Fruit fly (Drosophila melanogaster) whole organism, embryonic: ENCODE data around the gene Atac2.

ENCODE experiments used
- Atf6 ChIP-seq: fragments of 200-800 bp; sonication (Bioruptor generic); IDR thresholded peaks from 2 replicates; pipeline ENCODE4 v1.3.6; 2022; ENCODE audit warnings: missing biosample characterization, missing genetic modification characterization
- Awh ChIP-seq: fragments of 200-800 bp; sonication (Bioruptor generic); IDR thresholded peaks from 2 replicates; pipeline ENCODE4, ENCODE4 v1.3.6; 2022; ENCODE audit warnings: missing biosample characterization, missing genetic modification characterization
- Blimp-1 ChIP-seq: fragments of 200-800 bp; sonication (Bioruptor generic); optimal IDR thresholded peaks from 3 replicates; lab custom pipeline; 2018; ENCODE audit warnings: missing biosample characterization, missing genetic modification characterization, mild to moderate bottlenecking, moderate library complexity, missing genetic modification reagents
- CG10209 ChIP-seq: fragments of 200-800 bp; sonication (Bioruptor generic); optimal IDR thresholded peaks from 3 replicates; lab custom pipeline; 2017; ENCODE audit warnings: missing biosample characterization, mild to moderate bottlenecking, missing genetic modification characterization, missing genetic modification reagents
- CG11695 ChIP-seq: fragments of 200-800 bp; sonication (Bioruptor generic); IDR thresholded peaks from 3 replicates; pipeline ENCODE4 v1.3.6; 2022; ENCODE audit warnings: missing biosample characterization, missing genetic modification characterization
- CG12236 ChIP-seq: fragments of 200-800 bp; sonication (Bioruptor generic); optimal IDR thresholded peaks from 2 replicates; lab custom pipeline; 2016; ENCODE audit warnings: missing biosample characterization, missing genetic modification characterization
- CG12744 ChIP-seq: fragments of 200-800 bp; sonication (Bioruptor generic); optimal IDR thresholded peaks from 2 replicates; lab custom pipeline; 2016; ENCODE audit warnings: missing biosample characterization, missing genetic modification characterization
- CG13287 ChIP-seq: fragments of 200-800 bp; sonication (Bioruptor generic); IDR thresholded peaks from 2 replicates; pipeline ENCODE4 v1.3.6; 2022; ENCODE audit warnings: missing biosample characterization, missing genetic modification characterization; ENCODE audit not compliant: partially characterized antibody
- CG13624 ChIP-seq: fragments of 200-800 bp; sonication (Bioruptor generic); optimal IDR thresholded peaks from 2 replicates; lab custom pipeline; 2016; ENCODE audit warnings: missing biosample characterization, missing genetic modification characterization
- CG15073 ChIP-seq: fragments of 200-800 bp; sonication (Bioruptor generic); optimal IDR thresholded peaks from 2 replicates; lab custom pipeline; 2016; ENCODE audit warnings: missing biosample characterization, missing genetic modification characterization
- CG17328 ChIP-seq: fragments of 200-800 bp; sonication (Bioruptor generic); IDR thresholded peaks from 2 replicates; pipeline ENCODE4 v1.3.6; 2022; ENCODE audit warnings: missing biosample characterization, missing genetic modification characterization
- CG17568 ChIP-seq: fragments of 200-800 bp; sonication (Bioruptor generic); optimal IDR thresholded peaks from 2 replicates; lab custom pipeline; 2018; ENCODE audit warnings: missing biosample characterization, mild to moderate bottlenecking, missing genetic modification characterization, moderate library complexity
- CG2129 ChIP-seq: fragments of 200-800 bp; sonication (Bioruptor generic); IDR thresholded peaks from 2 replicates; pipeline ENCODE4 v1.3.6; 2022; ENCODE audit warnings: missing biosample characterization, missing genetic modification characterization; ENCODE audit not compliant: partially characterized antibody
- CG32767 ChIP-seq: fragments of 200-800 bp; sonication (Bioruptor generic); IDR thresholded peaks from 2 replicates; pipeline ENCODE4 v1.3.6; 2022; ENCODE audit warnings: missing biosample characterization, missing genetic modification characterization
- CG34422 ChIP-seq: fragments of 200-800 bp; sonication (Bioruptor generic); IDR thresholded peaks from 3 replicates; pipeline ENCODE4 v1.3.6; 2022; ENCODE audit warnings: missing biosample characterization, missing genetic modification characterization
- CG3847 ChIP-seq: fragments of 200-800 bp; sonication (Bioruptor generic); IDR thresholded peaks from 2 replicates; pipeline ENCODE4 v1.3.6; 2022; ENCODE audit warnings: missing biosample characterization, missing genetic modification characterization
- CG4328 ChIP-seq: fragments of 200-800 bp; sonication (Bioruptor generic); optimal IDR thresholded peaks from 3 replicates; lab custom pipeline; 2017; ENCODE audit warnings: missing biosample characterization, missing genetic modification reagents, missing genetic modification characterization
- CG4707 ChIP-seq: fragments of 200-800 bp; sonication (Bioruptor generic); optimal IDR thresholded peaks from 2 replicates; lab custom pipeline; 2018; ENCODE audit warnings: missing biosample characterization, mild to moderate bottlenecking, missing genetic modification characterization, moderate library complexity
- CG6175 ChIP-seq: fragments of 200-800 bp; sonication (Bioruptor generic); IDR thresholded peaks from 3 replicates; pipeline ENCODE4 v1.3.6; 2022; ENCODE audit warnings: missing biosample characterization, missing genetic modification characterization
- CG6654 ChIP-seq: fragments of 200-800 bp; sonication (Bioruptor generic); optimal IDR thresholded peaks from 2 replicates; lab custom pipeline; 2017; ENCODE audit warnings: missing biosample characterization, mild to moderate bottlenecking, missing genetic modification characterization
- CG8359 ChIP-seq: fragments of 200-800 bp; sonication (Bioruptor generic); optimal IDR thresholded peaks from 2 replicates; lab custom pipeline; 2017; ENCODE audit warnings: missing biosample characterization, mild to moderate bottlenecking, missing genetic modification characterization, borderline replicate concordance
- CG9727 ChIP-seq: fragments of 200-800 bp; sonication (Bioruptor generic); optimal IDR thresholded peaks from 3 replicates; lab custom pipeline; 2017; ENCODE audit warnings: missing biosample characterization, mild to moderate bottlenecking, missing genetic modification characterization
- CG9817 ChIP-seq: fragments of 200-800 bp; sonication (Bioruptor generic); optimal IDR thresholded peaks from 2 replicates; lab custom pipeline; 2018; ENCODE audit warnings: missing biosample characterization, mild to moderate bottlenecking, missing genetic modification characterization, moderate library complexity
- Fer3 ChIP-seq: fragments of 200-800 bp; sonication (Bioruptor generic); optimal IDR thresholded peaks from 2 replicates; lab custom pipeline; 2018; ENCODE audit warnings: missing biosample characterization, mild to moderate bottlenecking, missing genetic modification characterization, moderate library complexity
- Gsc ChIP-seq: fragments of 200-800 bp; sonication (Bioruptor generic); IDR thresholded peaks from 2 replicates; pipeline ENCODE4 v1.3.6; 2022; ENCODE audit warnings: missing biosample characterization, missing genetic modification characterization
- H15 ChIP-seq: fragments of 200-800 bp; sonication (Bioruptor generic); IDR thresholded peaks from 3 replicates; pipeline ENCODE4 v1.3.6; 2022; ENCODE audit warnings: missing biosample characterization, missing genetic modification characterization
- Hey ChIP-seq: fragments of 200-800 bp; sonication (Bioruptor generic); optimal IDR thresholded peaks from 3 replicates; lab custom pipeline; 2018; ENCODE audit warnings: missing biosample characterization, mild to moderate bottlenecking, missing genetic modification characterization
- HmgD ChIP-seq: fragments of 200-800 bp; sonication (Bioruptor generic); optimal IDR thresholded peaks from 3 replicates; lab custom pipeline; 2016; ENCODE audit warnings: missing biosample characterization, missing genetic modification characterization
- Mes4 ChIP-seq: fragments of 200-800 bp; sonication (Bioruptor generic); optimal IDR thresholded peaks from 2 replicates; lab custom pipeline; 2016; ENCODE audit warnings: missing biosample characterization, missing genetic modification characterization
- NC2β ChIP-seq: fragments of 200-800 bp; sonication (Bioruptor generic); optimal IDR thresholded peaks from 2 replicates; lab custom pipeline; 2016; ENCODE audit warnings: missing biosample characterization, missing genetic modification characterization
- Oaz ChIP-seq: fragments of 200-800 bp; sonication (Bioruptor generic); IDR thresholded peaks from 2 replicates; pipeline ENCODE4 v1.3.6; 2022; ENCODE audit warnings: missing biosample characterization, missing genetic modification characterization
- PHDP ChIP-seq: fragments of 200-800 bp; sonication (Bioruptor generic); optimal IDR thresholded peaks from 3 replicates; lab custom pipeline; 2018; ENCODE audit warnings: missing biosample characterization, mild to moderate bottlenecking, missing genetic modification characterization, moderate library complexity
- al ChIP-seq: fragments of 200-800 bp; sonication (Bioruptor generic); IDR thresholded peaks from 2 replicates; pipeline ENCODE4 v1.3.6; 2022; ENCODE audit warnings: missing biosample characterization, missing genetic modification characterization
- bigmax ChIP-seq: fragments of 200-800 bp; sonication (Bioruptor generic); optimal IDR thresholded peaks from 2 replicates; lab custom pipeline; 2018; ENCODE audit warnings: missing biosample characterization, mild to moderate bottlenecking, missing genetic modification characterization
- croc ChIP-seq: fragments of 200-800 bp; sonication (Bioruptor generic); conservative IDR thresholded peaks from 3 replicates; pipeline ENCODE4 v1.3.6; 2022; ENCODE audit warnings: missing biosample characterization, missing genetic modification characterization
- crp ChIP-seq, 2 experiments: fragments of 200-800 bp; sonication (Bioruptor generic); optimal IDR thresholded peaks; 2 replicates in 1 of 2; 3 replicates in 1 of 2; lab custom pipeline; 2017; ENCODE audit warnings: missing biosample characterization in 2 of 2, missing genetic modification characterization in 2 of 2, mild to moderate bottlenecking in 1 of 2, moderate library complexity in 1 of 2
- disco-r ChIP-seq: fragments of 200-800 bp; sonication (Bioruptor generic); optimal IDR thresholded peaks from 2 replicates; lab custom pipeline; 2016; ENCODE audit warnings: missing biosample characterization, missing genetic modification characterization
- fd102C ChIP-seq: fragments of 200-800 bp; sonication (Bioruptor generic); optimal IDR thresholded peaks from 2 replicates; lab custom pipeline; 2018; ENCODE audit warnings: missing biosample characterization, mild to moderate bottlenecking, missing genetic modification characterization, moderate library complexity
- jing ChIP-seq: fragments of 200-800 bp; sonication (Bioruptor generic); optimal IDR thresholded peaks from 2 replicates; lab custom pipeline; 2018; ENCODE audit warnings: missing biosample characterization, mild to moderate bottlenecking, missing genetic modification characterization
- jumu ChIP-seq: fragments of 200-800 bp; sonication (Bioruptor generic); optimal IDR thresholded peaks from 3 replicates; lab custom pipeline; 2016; ENCODE audit warnings: missing biosample characterization, missing genetic modification characterization
- lola ChIP-seq, 3 experiments: fragments of >200 bp in 2 of 3; fragments of 200-800 bp in 1 of 3; sonication (Bioruptor generic) in 1 of 3; optimal IDR thresholded peaks; 2 replicates each; lab custom pipeline; 2017 to 2019; ENCODE audit warnings: missing biosample characterization in 3 of 3, missing genetic modification characterization in 3 of 3, mild to moderate bottlenecking in 1 of 3, moderate library complexity in 1 of 3
- pb ChIP-seq: fragments of 200-800 bp; sonication (Bioruptor generic); optimal IDR thresholded peaks from 3 replicates; lab custom pipeline; 2016; ENCODE audit warnings: missing biosample characterization, missing genetic modification characterization
- run ChIP-seq: fragments of 200-800 bp; sonication (Bioruptor generic); optimal IDR thresholded peaks from 3 replicates; lab custom pipeline; 2018; ENCODE audit warnings: missing biosample characterization, mild to moderate bottlenecking, missing genetic modification characterization
- schlank ChIP-seq: fragments of 200-800 bp; sonication (Bioruptor generic); optimal IDR thresholded peaks from 2 replicates; lab custom pipeline; 2018; ENCODE audit warnings: missing biosample characterization, mild to moderate bottlenecking, missing genetic modification characterization
- sens ChIP-seq: fragments of 200-800 bp; sonication (Bioruptor generic); peaks from one replicate; lab custom pipeline; 2016; ENCODE audit warnings: missing biosample characterization, missing genetic modification characterization
- tin ChIP-seq: fragments of 200-800 bp; sonication (Bioruptor generic); optimal IDR thresholded peaks from 3 replicates; lab custom pipeline; 2016; ENCODE audit warnings: missing biosample characterization, missing genetic modification characterization
- tll ChIP-seq, 2 experiments: fragments of 200-800 bp in 1 of 2; fragments of >200 bp in 1 of 2; sonication (Bioruptor generic) in 1 of 2; optimal IDR thresholded peaks; 2 replicates each; lab custom pipeline; 2017 to 2019; ENCODE audit warnings: missing biosample characterization in 2 of 2, missing genetic modification characterization in 2 of 2, mild to moderate bottlenecking in 1 of 2, moderate library complexity in 1 of 2
- trh ChIP-seq: fragments of 200-800 bp; sonication (Bioruptor generic); optimal IDR thresholded peaks from 2 replicates; lab custom pipeline; 2016; ENCODE audit warnings: missing biosample characterization, missing genetic modification characterization
- zen2 ChIP-seq: fragments of 200-800 bp; sonication (Bioruptor generic); IDR thresholded peaks from 3 replicates; pipeline ENCODE4 v1.3.6; 2022; ENCODE audit warnings: missing biosample characterization, missing genetic modification characterization; ENCODE audit not compliant: partially characterized antibody

Gene Atac2

DNA sequence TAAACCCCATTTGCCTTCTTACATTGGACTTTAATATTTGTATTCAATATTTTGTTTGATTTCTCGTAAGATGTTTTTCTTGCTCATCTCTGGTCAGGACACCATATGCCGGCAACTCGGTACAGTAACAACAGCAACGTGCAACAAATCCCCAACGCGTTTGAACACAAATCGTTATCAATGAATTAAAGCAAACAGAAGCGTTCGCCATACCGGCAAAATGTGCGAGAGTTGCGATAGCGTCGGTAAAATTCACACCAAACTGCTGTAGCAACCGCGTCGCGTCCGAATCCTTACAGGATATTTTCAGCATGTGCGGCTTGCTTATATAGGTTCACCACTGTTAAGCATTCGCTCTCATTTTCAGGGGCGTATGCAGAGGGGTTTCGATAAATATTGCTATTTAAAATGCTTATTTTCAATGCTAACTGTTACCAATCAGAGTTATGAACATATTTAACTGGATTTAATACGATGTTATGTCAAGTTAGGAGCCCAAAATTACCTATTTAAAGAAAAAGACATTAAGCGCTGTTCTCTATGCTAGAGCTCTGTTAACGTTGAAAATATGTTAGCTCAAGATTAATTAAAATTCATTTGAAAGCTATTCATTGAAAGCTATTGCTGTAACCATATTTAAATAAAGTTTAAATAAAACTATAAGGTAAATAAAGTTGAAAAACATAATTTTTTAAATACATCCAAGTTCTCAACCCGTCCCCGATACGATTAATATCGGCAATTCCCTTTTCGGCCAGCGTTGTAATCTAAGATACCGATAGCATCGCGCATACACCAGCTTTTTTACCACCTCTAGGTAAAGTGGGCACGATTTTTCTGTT, 21.7 kb downstream of the Atac2 start, which contains the start of the genes Pde11 and CG15160 (continued):
- TF ChIP-seq CG12744 (GFP tag; lab: Kevin White, UChicago), result no peak
- TF ChIP-seq Mes4, result no peak
- no peak for TF ChIP-seq H15
- TF ChIP-seq Blimp-1 (GFP tag; lab: Kevin White, UChicago), result no peak
- TF ChIP-seq croc (GFP tag; lab: Robert Waterston, UW), result no peak
- no peak for TF ChIP-seq Oaz (GFP tag; lab: Robert Waterston, UW)
- TF ChIP-seq tin, result peak; percentile 1
- no peak for TF ChIP-seq bigmax (GFP tag; lab: Kevin White, UChicago)
- peak; percentile 94 for TF ChIP-seq zen2 (GFP tag; lab: Robert Waterston, UW)
- peak; percentile 41; the same call in 1 of the 3 replicates for TF ChIP-seq CG34422
- no peak for TF ChIP-seq disco-r
- TF ChIP-seq jing (GFP tag; lab: Kevin White, UChicago), result no peak
- no peak for TF ChIP-seq schlank (tag; lab: Kevin White, UChicago)
- TF ChIP-seq CG2129, result peak; percentile 85
- TF ChIP-seq CG4328 (GFP tag; lab: Kevin White, UChicago), result no peak
- peak in 1 of 3 experiments; percentile 33 for TF ChIP-seq lola (GFP tag; optimal IDR thresholded peaks at IDR 0.05; lab: Kevin White, UChicago)
- no peak for TF ChIP-seq CG17568 (GFP tag; lab: Kevin White, UChicago)
- TF ChIP-seq CG12236 (GFP tag; lab: Kevin White, UChicago), result no peak
- no peak for TF ChIP-seq Gsc (GFP tag; lab: Robert Waterston, UW)
- TF ChIP-seq CG9817 (tag; lab: Kevin White, UChicago), result no peak
- no peak for TF ChIP-seq run (tag; lab: Kevin White, UChicago)
- no peak for TF ChIP-seq CG15073 (GFP tag; lab: Kevin White, UChicago)
- TF ChIP-seq Awh (GFP tag; lab: Robert Waterston, UW), result no peak
- no peak for TF ChIP-seq HmgD
- TF ChIP-seq Atf6, result no peak
- TF ChIP-seq fd102C (GFP tag; lab: Kevin White, UChicago), result no peak
- TF ChIP-seq CG13287 (GFP tag; lab: Robert Waterston, UW), result peak; percentile 99
- no peak for TF ChIP-seq CG10209 (GFP tag; lab: Kevin White, UChicago)
- no peak for TF ChIP-seq PHDP (tag; lab: Kevin White, UChicago)
- TF ChIP-seq trh (GFP tag; lab: Kevin White, UChicago), result no peak
- TF ChIP-seq CG17328 (GFP tag; lab: Robert Waterston, UW), result no peak
- no peak for TF ChIP-seq al
- no peak for TF ChIP-seq CG32767 (GFP tag; lab: Robert Waterston, UW)
- no peak for TF ChIP-seq NC2β (GFP tag; lab: Kevin White, UChicago)
- peak; percentile 42; the same call in 1 of the 2 replicates for TF ChIP-seq CG3847 (GFP tag; lab: Robert Waterston, UW)
- TF ChIP-seq tll (GFP tag; optimal IDR thresholded peaks at IDR 0.05; lab: Kevin White, UChicago), result peak in 1 of 2 experiments; percentile 73
- no peak for TF ChIP-seq pb
- TF ChIP-seq CG9727 (GFP tag; lab: Kevin White, UChicago), result peak; percentile 44
- TF ChIP-seq CG4707 (GFP tag; lab: Kevin White, UChicago), result no peak
- TF ChIP-seq crp (GFP tag; optimal IDR thresholded peaks at IDR 0.05; lab: Kevin White, UChicago), result peak in 1 of 2 experiments; percentile 19
- peak; percentile 82 for TF ChIP-seq sens (GFP tag; lab: Kevin White, UChicago)
- no peak for TF ChIP-seq CG6175
- TF ChIP-seq CG11695 (GFP tag; lab: Robert Waterston, UW), result no peak
- TF ChIP-seq Fer3, result no peak
- no peak for TF ChIP-seq Hey (tag; lab: Kevin White, UChicago)
- no peak for TF ChIP-seq CG6654 (GFP tag; lab: Kevin White, UChicago)
- TF ChIP-seq jumu, result no peak
- no peak for TF ChIP-seq CG8359 (GFP tag; lab: Kevin White, UChicago)
- TF ChIP-seq CG13624 (GFP tag; lab: Kevin White, UChicago), result peak; percentile 56
